Worm (Caenorhabditis elegans): Measurements from ENCODE around the gene ver-4.

The ver-4 gene

ce11 chrX:10956972-10957678 is 25.0 kb upstream of the ver-4 start:
- TF ChIP-seq lsy-2 (tag; optimal IDR thresholded peaks at IDR 0.05) (no peak), elt-2 (tag; optimal IDR thresholded peaks at IDR 0.05) (peak; percentile 5)

ce11 chrX:10958427-10958826 is 23.7 kb upstream of the ver-4 start, which contains the start of gene nlp-19:
Gene nlp-19 (plus strand): TSS chrX:10958727.
- TF ChIP-seq nhr-84 (tag; optimal IDR thresholded peaks at IDR 0.05) (no peak), rnt-1 (tag; optimal IDR thresholded peaks at IDR 0.05) (no peak), fkh-10 (GFP tag; optimal IDR thresholded peaks at IDR 0.05) (no peak), vab-15 (tag; optimal IDR thresholded peaks at IDR 0.05) (no peak), unc-62 (GFP tag; optimal IDR thresholded peaks at IDR 0.05) (no peak), nhr-12 (tag; optimal IDR thresholded peaks at IDR 0.05) (no peak), irx-1 (tag; optimal IDR thresholded peaks at IDR 0.05) (no peak), elt-2 (tag; optimal IDR thresholded peaks at IDR 0.05) (no peak)

- TF ChIP-seq efl-1 (optimal IDR thresholded peaks at IDR 0.05) (no peak), efl-1 (GFP tag; optimal IDR thresholded peaks at IDR 0.05 in 1 of 2) (no peak), skn-1 (tag; optimal IDR thresholded peaks at IDR 0.05) (no peak), ztf-4 (tag; optimal IDR thresholded peaks at IDR 0.05) (no peak), lir-3 (tag; optimal IDR thresholded peaks at IDR 0.05; ENCODE audit: poor library complexity) (no peak), snu-23 (GFP tag; optimal IDR thresholded peaks at IDR 0.05) (no peak), lin-14 (GFP tag; optimal IDR thresholded peaks at IDR 0.05) (no peak), hlh-17 (GFP tag; optimal IDR thresholded peaks at IDR 0.05; ENCODE audit: borderline replicate concordance) (no peak), sptf-1 (tag; optimal IDR thresholded peaks at IDR 0.05) (no peak), sup-37 (GFP tag; optimal IDR thresholded peaks at IDR 0.05) (no peak)
Measured at ce11 chrX:10959136-10959535, 23.0 kb upstream of the ver-4 start, which contains the start of gene K09C8.2. Gene K09C8.2 (plus strand): TSS chrX:10959436.

ce11 chrX:10961724-10962123 is 20.4 kb upstream of the ver-4 start:
- no peak for TF ChIP-seq lsy-2 (tag; optimal IDR thresholded peaks at IDR 0.05)

- TF ChIP-seq mef-2 (tag; optimal IDR thresholded peaks at IDR 0.05), result no peak
- TF ChIP-seq unc-98 (GFP tag; IDR thresholded peaks at IDR 0.05), result no peak
- TF ChIP-seq xbp-1 (tag; optimal IDR thresholded peaks at IDR 0.05), result peak; percentile 39
- TF ChIP-seq blmp-1 (tag; optimal IDR thresholded peaks at IDR 0.05), result peak; percentile 21
- TF ChIP-seq lir-3 (tag; optimal IDR thresholded peaks at IDR 0.05; ENCODE audit: poor library complexity), result peak; percentile 54
- peak; percentile 68 for TF ChIP-seq nhr-19 (GFP tag; conservative IDR thresholded peaks at IDR 0.05)
- peak in 1 of 2 experiments; percentile 49 for TF ChIP-seq mdl-1 (tag; optimal IDR thresholded peaks at IDR 0.05)
- peak; percentile 13 for TF ChIP-seq irx-1 (tag; optimal IDR thresholded peaks at IDR 0.05)
- peak; percentile 54 for TF ChIP-seq mep-1 (tag; optimal IDR thresholded peaks at IDR 0.05)
- TF ChIP-seq jun-1 (tag; optimal IDR thresholded peaks at IDR 0.05), result peak; percentile 25
- TF ChIP-seq fkh-10 (GFP tag; optimal IDR thresholded peaks at IDR 0.05), result peak; percentile 32
- TF ChIP-seq swsn-7 (tag; optimal IDR thresholded peaks at IDR 0.05), result peak; percentile 62
- TF ChIP-seq nhr-90 (tag; optimal IDR thresholded peaks at IDR 0.05; ENCODE audit: poor library complexity), result peak; percentile 73
- no peak for TF ChIP-seq aha-1 (tag; optimal IDR thresholded peaks at IDR 0.05)
- TF ChIP-seq efl-1 (optimal IDR thresholded peaks at IDR 0.05), result peak in 1 of 2 experiments; percentile 1
- peak in 1 of 2 experiments; percentile 86 for TF ChIP-seq efl-1 (GFP tag; optimal IDR thresholded peaks at IDR 0.05 in 1 of 2)
- peak; percentile 76 for TF ChIP-seq nhr-85 (tag)
- TF ChIP-seq ztf-11 (tag; optimal IDR thresholded peaks at IDR 0.05), result peak in 1 of 2 experiments; percentile 38
- 0 out of 2 replicates have a peak, but pooled peaks have one; percentile 24 for TF ChIP-seq grh-1 (GFP tag; IDR thresholded peaks at IDR 0.05)
- no peak for TF ChIP-seq lsy-2 (tag; optimal IDR thresholded peaks at IDR 0.05)
- peak; percentile 65 for TF ChIP-seq nhr-20 (tag; optimal IDR thresholded peaks at IDR 0.05)
- TF ChIP-seq rnt-1 (tag; optimal IDR thresholded peaks at IDR 0.05), result peak; percentile 37
- no peak for TF ChIP-seq C34B4.2 (tag; optimal IDR thresholded peaks at IDR 0.05)
- TF ChIP-seq lin-35 (GFP tag; optimal IDR thresholded peaks at IDR 0.05), result peak in 1 of 2 experiments; percentile 61
- peak; percentile 68 for TF ChIP-seq nhr-71 (tag; optimal IDR thresholded peaks at IDR 0.05)
- TF ChIP-seq snu-23 (GFP tag; optimal IDR thresholded peaks at IDR 0.05), result peak; percentile 77
- TF ChIP-seq unc-86 (tag; optimal IDR thresholded peaks at IDR 0.05), result peak; percentile 19
- peak; percentile 52 for TF ChIP-seq C16A3.4 (tag; optimal IDR thresholded peaks at IDR 0.05)
- TF ChIP-seq lin-14 (GFP tag; optimal IDR thresholded peaks at IDR 0.05), result peak; percentile 47
- no peak for TF ChIP-seq lin-39 (tag; optimal IDR thresholded peaks at IDR 0.05)
- TF ChIP-seq ces-1 (GFP tag; optimal IDR thresholded peaks at IDR 0.05), result no peak
- no peak for TF ChIP-seq ceh-90 (tag; optimal IDR thresholded peaks at IDR 0.05)
Measured at ce11 chrX:10963453-10964046, 18.6 kb upstream of the ver-4 start, which contains the start of gene nas-10. Gene nas-10 (minus strand): TSS chrX:10963503.

Measured in whole organism, L1 larva.